In the genomic region with DNA sequence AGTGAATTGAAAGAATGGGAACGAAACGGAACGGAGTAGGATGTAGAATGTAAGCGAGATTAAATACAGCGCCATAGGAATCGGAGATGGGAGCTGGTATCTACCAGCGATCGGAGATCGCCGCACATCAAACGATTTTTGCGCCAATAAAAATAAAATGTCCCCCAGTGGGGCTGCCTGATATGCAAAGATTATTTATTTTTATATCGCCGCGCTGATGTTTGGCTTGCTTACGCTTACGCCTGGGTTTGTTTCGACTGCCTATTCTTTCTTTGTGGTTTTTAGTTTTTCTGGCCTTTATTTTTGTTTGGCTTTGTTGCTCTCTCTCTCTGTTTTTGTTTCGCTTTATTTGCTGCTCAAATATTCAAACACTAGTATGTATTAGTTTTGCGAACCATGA, we compare ENCODE assay signal across 3 fruit fly cellular contexts.
TF ChIP-seq lines count a peak whose summit lies in the region.

No protein-coding gene starts in this region.

- TF ChIP-seq CTCF in whole organism, embryonic (GFP tag; optimal IDR thresholded peaks at IDR 0.05; lab: Kevin White, UChicago), result no peak

TF ChIP-seq in whole organism, embryonic, 481 proteins besides CTCF, POLR2A, EP300 and RAD21 (continues in another document):
- no peak for TF ChIP-seq CG17829 (tag; optimal IDR thresholded peaks at IDR 0.05; lab: Kevin White, UChicago)
- no peak for TF ChIP-seq Mrtf (GFP tag; IDR thresholded peaks at IDR 0.05; lab: Robert Waterston, UW)
- peak; percentile 62 for TF ChIP-seq CG12769 (tag; optimal IDR thresholded peaks at IDR 0.05; lab: Kevin White, UChicago)
- no peak for TF ChIP-seq Jarid2 (GFP tag; optimal IDR thresholded peaks at IDR 0.05; lab: Kevin White, UChicago)
- TF ChIP-seq CG13296 (GFP tag; optimal IDR thresholded peaks at IDR 0.05; lab: Kevin White, UChicago), result no peak
- peak; percentile 41 for TF ChIP-seq grn (GFP tag; optimal IDR thresholded peaks at IDR 0.05; lab: Kevin White, UChicago)
- no peak for TF ChIP-seq CG9437 (GFP tag; optimal IDR thresholded peaks at IDR 0.05; lab: Kevin White, UChicago)
- no peak for TF ChIP-seq corto (GFP tag; optimal IDR thresholded peaks at IDR 0.05; lab: Kevin White, UChicago)
- TF ChIP-seq crol (GFP tag; IDR thresholded peaks at IDR 0.05; lab: Robert Waterston, UW), result 0 out of 2 replicates have a peak, but pooled peaks have one; percentile 15
- TF ChIP-seq bowl (GFP tag; IDR thresholded peaks at IDR 0.05; lab: Robert Waterston, UW), result no peak
- TF ChIP-seq tap (tag; optimal IDR thresholded peaks at IDR 0.05; lab: Kevin White, UChicago), result no peak
- no peak for TF ChIP-seq fru (optimal IDR thresholded peaks at IDR 0.05; lab: Kevin White, UChicago)
- 0 out of 3 replicates have a peak, but pooled peaks have one; percentile 7 for TF ChIP-seq Dbx (GFP tag; IDR thresholded peaks at IDR 0.05; lab: Robert Waterston, UW)
- 0 out of 4 replicates have a peak, but pooled peaks have one; percentile 80 for TF ChIP-seq chinmo (GFP tag; IDR thresholded peaks at IDR 0.05; lab: Robert Waterston, UW; ENCODE audit: partially characterized antibody)
- TF ChIP-seq Antp (GFP tag; optimal IDR thresholded peaks at IDR 0.05; lab: Kevin White, UChicago), result no peak
- no peak for TF ChIP-seq Ada2b (GFP tag; IDR thresholded peaks at IDR 0.05; lab: Robert Waterston, UW)
- TF ChIP-seq CG15514 (GFP tag; optimal IDR thresholded peaks at IDR 0.05; lab: Kevin White, UChicago), result no peak
- TF ChIP-seq CG1792 (GFP tag; optimal IDR thresholded peaks at IDR 0.05; lab: Kevin White, UChicago), result no peak
- no peak for TF ChIP-seq CG6272 (GFP tag; IDR thresholded peaks at IDR 0.05; lab: Robert Waterston, UW)
- TF ChIP-seq bsh (GFP tag; optimal IDR thresholded peaks at IDR 0.05; lab: Kevin White, UChicago), result no peak
- TF ChIP-seq hb (GFP tag; IDR thresholded peaks at IDR 0.05; lab: Robert Waterston, UW; ENCODE audit: partially characterized antibody), result 0 out of 3 replicates have a peak, but pooled peaks have one; percentile 34
- TF ChIP-seq H15 (GFP tag; IDR thresholded peaks at IDR 0.05; lab: Robert Waterston, UW), result no peak
- no peak for TF ChIP-seq Side (GFP tag; optimal IDR thresholded peaks at IDR 0.05; lab: Kevin White, UChicago)
- TF ChIP-seq lola (GFP tag; optimal IDR thresholded peaks at IDR 0.05; lab: Kevin White, UChicago), result no peak
- peak; percentile 51 for TF ChIP-seq CG13894 (tag; optimal IDR thresholded peaks at IDR 0.05; lab: Kevin White, UChicago)
- peak; percentile 74 for TF ChIP-seq pfk (GFP tag; optimal IDR thresholded peaks at IDR 0.05; lab: Kevin White, UChicago)
- TF ChIP-seq abd-A (tag; optimal IDR thresholded peaks at IDR 0.05; lab: Kevin White, UChicago), result peak; percentile 13
- TF ChIP-seq CG16815 (GFP tag; optimal IDR thresholded peaks at IDR 0.05; lab: Kevin White, UChicago), result no peak

TF ChIP-seq in whole organism, prepupa, 60 proteins besides CTCF, POLR2A, EP300 and RAD21:
- TF ChIP-seq CG11902 (GFP tag; optimal IDR thresholded peaks at IDR 0.05; lab: Kevin White, UChicago) (no peak), fkh (GFP tag; optimal IDR thresholded peaks at IDR 0.05; lab: Kevin White, UChicago) (peak; percentile 35), CG6808 (GFP tag; optimal IDR thresholded peaks at IDR 0.05; lab: Kevin White, UChicago) (no peak), fd59A (GFP tag; optimal IDR thresholded peaks at IDR 0.05; lab: Kevin White, UChicago) (no peak), eg (GFP tag; IDR thresholded peaks at IDR 0.05; lab: Robert Waterston, UW) (0 out of 3 replicates have a peak, but pooled peaks have one; percentile 29), CG8119 (GFP tag; IDR thresholded peaks at IDR 0.05; lab: Robert Waterston, UW) (no peak), Sox14 (GFP tag; optimal IDR thresholded peaks at IDR 0.05; lab: Kevin White, UChicago) (no peak), dac (GFP tag; optimal IDR thresholded peaks at IDR 0.05; lab: Kevin White, UChicago) (no peak), Smox (GFP tag; optimal IDR thresholded peaks at IDR 0.05; lab: Kevin White, UChicago) (no peak)

TF ChIP-seq in whole organism, pupa, 21 proteins besides CTCF, POLR2A, EP300 and RAD21:
- TF ChIP-seq EcR (GFP tag; optimal IDR thresholded peaks at IDR 0.05; lab: Kevin White, UChicago) (no peak), CG4496 (GFP tag; IDR thresholded peaks at IDR 0.05; lab: Robert Waterston, UW) (0 out of 3 replicates have a peak, but pooled peaks have one; percentile 17)
